Worm (Caenorhabditis elegans) whole organism, early embryonic: ENCODE results near the gene C17A2.2.

Experiments used
- ama-1 ChIP-seq: fragments of 150-350 bp; optimal IDR thresholded peaks from 2 replicates; lab custom pipeline; 2014
- ets-7 ChIP-seq: sonication (generic microtip); optimal IDR thresholded peaks from 2 replicates; lab custom pipeline; 2016; ENCODE audit warnings: missing genotype, missing genetic modification characterization, missing compliant biosample characterization
- hmbx-1 ChIP-seq: sonication (generic microtip); optimal IDR thresholded peaks from 2 replicates; lab custom pipeline; 2016; ENCODE audit warnings: mild to moderate bottlenecking, missing genetic modification characterization, missing compliant biosample characterization
- pes-1 ChIP-seq: fragments of 200-800 bp; sonication (Bioruptor generic); IDR thresholded peaks from 2 replicates; pipeline ENCODE4 v1.3.6; 2022; ENCODE audit warnings: missing genetic modification reagents, missing genetic modification characterization, missing compliant biosample characterization
- tbx-11 ChIP-seq: fragments of 200-800 bp; sonication (Bioruptor generic); IDR thresholded peaks from 2 replicates; pipeline ENCODE4 v1.3.6; 2022; ENCODE audit warnings: missing genetic modification characterization, missing compliant biosample characterization
- tbx-37 ChIP-seq: fragments of 200-800 bp; sonication (Bioruptor generic); conservative IDR thresholded peaks from 2 replicates; pipeline ENCODE4 v1.3.6; 2022; ENCODE audit warnings: missing genetic modification reagents, missing genetic modification characterization, missing compliant biosample characterization

DNA sequence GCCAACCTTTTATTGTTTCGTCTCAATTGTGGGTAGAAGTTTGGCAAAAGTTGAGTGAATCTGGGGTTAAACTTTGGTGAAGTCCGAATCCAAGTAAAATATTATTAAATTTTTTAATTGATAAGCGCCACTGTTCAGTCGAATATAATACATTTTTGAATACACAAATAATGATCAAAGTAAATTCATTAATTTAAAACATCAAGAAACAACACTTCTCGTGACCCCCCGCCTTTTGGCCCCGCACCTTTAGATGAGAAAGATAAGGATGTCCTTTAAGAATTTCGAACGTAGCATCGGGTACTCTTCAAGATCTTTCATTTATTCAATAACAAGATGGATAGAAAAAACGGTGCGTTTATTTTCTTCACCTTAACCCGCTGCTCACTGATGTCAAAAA lies 6.5 kb downstream of the C17A2.2 start, which contains the start of gene nhr-257:
- TF ChIP-seq pes-1 (no peak), tbx-37 (GFP tag; lab: Robert Waterston, UW) (no peak), ets-7 (no peak), ama-1 (lab: Kevin White, UChicago) (no peak), tbx-11 (GFP tag; lab: Robert Waterston, UW) (no peak), hmbx-1 (tag; lab: Kevin White, UChicago) (no peak)
